Worm (Caenorhabditis elegans) whole organism, L1 larva: ENCODE measurements around the gene ska-3.
A peak's percentile ranks its signal among the peaks of the same experiment; 100 is the strongest.

Experiments used
- F16B12.6 ChIP-seq: fragments of 150-350 bp; optimal IDR thresholded peaks from 2 replicates; lab custom pipeline; 2014; ENCODE audit warnings: missing biosample characterization, missing genetic modification characterization
- aha-1 ChIP-seq: fragments of 150-350 bp; optimal IDR thresholded peaks from 2 replicates; lab custom pipeline; 2014; ENCODE audit warnings: missing biosample characterization, missing genetic modification characterization
- alr-1 ChIP-seq: fragments of 200-800 bp; sonication (Bioruptor generic); optimal IDR thresholded peaks from 2 replicates; lab custom pipeline; 2018; ENCODE audit warnings: borderline replicate concordance, mild to moderate bottlenecking, missing genetic modification characterization, missing compliant biosample characterization
- ceh-8 ChIP-seq: fragments of 200-800 bp; sonication (Bioruptor generic); optimal IDR thresholded peaks from 2 replicates; lab custom pipeline; 2018; ENCODE audit warnings: mild to moderate bottlenecking, missing genetic modification characterization, moderate library complexity, missing compliant biosample characterization
- ceh-82 ChIP-seq, 3 experiments: fragments of 150-350 bp in 1 of 3; sonication (generic microtip) in 2 of 3; optimal IDR thresholded peaks; 2 replicates each; lab custom pipeline; 2014 to 2017; ENCODE audit warnings: missing biosample characterization in 3 of 3, missing genetic modification characterization in 3 of 3
- ceh-90 ChIP-seq: sonication (generic microtip); optimal IDR thresholded peaks from 2 replicates; lab custom pipeline; 2016; ENCODE audit warnings: missing genetic modification characterization, missing compliant biosample characterization
- ces-1 ChIP-seq: fragments of 150-350 bp; optimal IDR thresholded peaks from 2 replicates; lab custom pipeline; 2014; ENCODE audit warnings: missing biosample characterization, missing genetic modification reagents, missing genetic modification characterization
- dpl-1 ChIP-seq, 3 experiments: fragments of 150-350 bp in 2 of 3; sonication (generic microtip) in 1 of 3; optimal IDR thresholded peaks; 2 replicates each; lab custom pipeline; 2014 to 2017; ENCODE audit warnings: missing biosample characterization in 3 of 3, missing genetic modification characterization in 3 of 3, missing genetic modification reagents in 3 of 3
- efl-1 ChIP-seq, 4 experiments: fragments of 150-350 bp; optimal IDR thresholded peaks in 3 of 4; peaks in 1 of 4; 1 replicate in 1 of 4; 2 replicates in 3 of 4; lab custom pipeline; 2014; ENCODE audit warnings: missing biosample characterization in 2 of 4, missing genetic modification characterization in 2 of 4, missing genetic modification reagents in 2 of 4
- efl-3 ChIP-seq: fragments of 200-800 bp; sonication (Bioruptor generic); optimal IDR thresholded peaks from 2 replicates; lab custom pipeline; 2018; ENCODE audit warnings: mild to moderate bottlenecking, missing genetic modification characterization, missing compliant biosample characterization
- egl-13 ChIP-seq: sonication (generic microtip); optimal IDR thresholded peaks from 2 replicates; lab custom pipeline; 2016; ENCODE audit warnings: missing genotype, missing genetic modification reagents, missing genetic modification characterization, missing compliant biosample characterization
- elt-3 ChIP-seq, 6 experiments: fragments of 150-350 bp in 1 of 6; sonication (generic microtip); optimal IDR thresholded peaks; 2 replicates each; lab custom pipeline; 2017 to 2018; ENCODE audit warnings: missing biosample characterization in 6 of 6, missing genetic modification characterization in 6 of 6, inconsistent platforms in 1 of 6
- ets-5 ChIP-seq: fragments of 200-800 bp; sonication (Bioruptor generic); IDR thresholded peaks from 2 replicates; pipeline ENCODE4 v1.3.6; 2022; ENCODE audit warnings: missing genetic modification characterization, missing compliant biosample characterization
- fkh-10 ChIP-seq: sonication (generic microtip); optimal IDR thresholded peaks from 2 replicates; lab custom pipeline; 2017; ENCODE audit warnings: missing biosample characterization, missing genetic modification reagents, missing genetic modification characterization
- fkh-4 ChIP-seq: sonication (generic microtip); optimal IDR thresholded peaks from 2 replicates; lab custom pipeline; 2016; ENCODE audit warnings: missing compliant biosample characterization, missing genetic modification characterization, borderline replicate concordance
- fkh-8 ChIP-seq: sonication (generic microtip); optimal IDR thresholded peaks from 2 replicates; lab custom pipeline; 2016; ENCODE audit warnings: mild to moderate bottlenecking, missing genetic modification characterization, missing compliant biosample characterization
- grh-1 ChIP-seq: fragments of 200-800 bp; sonication (Bioruptor generic); IDR thresholded peaks from 2 replicates; pipeline ENCODE4 v1.3.6; 2022; ENCODE audit warnings: missing genetic modification reagents, missing genetic modification characterization, missing compliant biosample characterization
- hlh-17 ChIP-seq: fragments of 200-800 bp; sonication (Bioruptor generic); optimal IDR thresholded peaks from 2 replicates; lab custom pipeline; 2018; ENCODE audit warnings: missing genetic modification characterization, mild to moderate bottlenecking, missing compliant biosample characterization, moderate library complexity, borderline replicate concordance
- hlh-4 ChIP-seq: sonication (generic microtip); optimal IDR thresholded peaks from 2 replicates; lab custom pipeline; 2016; ENCODE audit warnings: mild to moderate bottlenecking, missing genetic modification characterization, missing compliant biosample characterization
- isw-1 ChIP-seq: fragments of 200-800 bp; sonication (Bioruptor generic); IDR thresholded peaks from 2 replicates; pipeline ENCODE4 v1.3.6; 2022; ENCODE audit warnings: missing genetic modification characterization, missing compliant biosample characterization
- jun-1 ChIP-seq: fragments of 150-350 bp; optimal IDR thresholded peaks from 2 replicates; lab custom pipeline; 2014; ENCODE audit warnings: missing biosample characterization, missing genetic modification reagents, missing genetic modification characterization
- lin-15B ChIP-seq: fragments of 150-350 bp; sonication (generic microtip); optimal IDR thresholded peaks from 3 replicates; lab custom pipeline; 2014; ENCODE audit warnings: missing biosample characterization, missing genetic modification characterization
- lin-39 ChIP-seq: fragments of 150-350 bp; optimal IDR thresholded peaks from 2 replicates; lab custom pipeline; 2014; ENCODE audit warnings: missing biosample characterization, missing genetic modification reagents, missing genetic modification characterization
- lsy-2 ChIP-seq, 2 experiments: fragments of 150-350 bp; optimal IDR thresholded peaks; 2 replicates each; lab custom pipeline; 2014; ENCODE audit warnings: missing biosample characterization in 2 of 2, missing genetic modification characterization in 2 of 2
- mab-9 ChIP-seq: fragments of 200-800 bp; sonication (Bioruptor generic); IDR thresholded peaks from 2 replicates; pipeline ENCODE4 v1.3.6; 2022; ENCODE audit warnings: missing genetic modification reagents, missing genetic modification characterization, missing compliant biosample characterization
- mef-2 ChIP-seq: fragments of 150-350 bp; optimal IDR thresholded peaks from 2 replicates; lab custom pipeline; 2014; ENCODE audit warnings: missing biosample characterization, missing genetic modification characterization
- mep-1 ChIP-seq: fragments of 150-350 bp; optimal IDR thresholded peaks from 2 replicates; lab custom pipeline; 2014; ENCODE audit warnings: missing biosample characterization, missing genetic modification characterization
- nhr-11 ChIP-seq: fragments of 150-350 bp; optimal IDR thresholded peaks from 2 replicates; lab custom pipeline; 2014; ENCODE audit warnings: missing biosample characterization, missing genetic modification characterization
- nhr-12 ChIP-seq: sonication (generic microtip); optimal IDR thresholded peaks from 2 replicates; lab custom pipeline; 2017; ENCODE audit warnings: missing biosample characterization, missing genetic modification characterization
- nhr-19 ChIP-seq: fragments of 200-800 bp; sonication (Bioruptor generic); conservative IDR thresholded peaks from 2 replicates; pipeline ENCODE4 v1.3.6; 2022; ENCODE audit warnings: missing genetic modification characterization, missing compliant biosample characterization
- nhr-20 ChIP-seq: sonication (generic microtip); optimal IDR thresholded peaks from 2 replicates; lab custom pipeline; 2016; ENCODE audit warnings: mild to moderate bottlenecking, missing genetic modification characterization, missing compliant biosample characterization
- nhr-237 ChIP-seq: fragments of 150-350 bp; optimal IDR thresholded peaks from 2 replicates; lab custom pipeline; 2014; ENCODE audit warnings: missing biosample characterization, missing genetic modification characterization
- nhr-28 ChIP-seq: fragments of 150-350 bp; optimal IDR thresholded peaks from 2 replicates; lab custom pipeline; 2014; ENCODE audit warnings: missing biosample characterization, missing genetic modification characterization
- nhr-47 ChIP-seq: sonication (generic microtip); optimal IDR thresholded peaks from 2 replicates; lab custom pipeline; 2016; ENCODE audit warnings: mild to moderate bottlenecking, missing genetic modification characterization, moderate library complexity, missing compliant biosample characterization
- nhr-71 ChIP-seq: sonication (generic microtip); optimal IDR thresholded peaks from 2 replicates; lab custom pipeline; 2016; ENCODE audit warnings: mild to moderate bottlenecking, missing genetic modification characterization, moderate library complexity, missing compliant biosample characterization
- nhr-85 ChIP-seq: sonication (generic microtip); peaks from one replicate; lab custom pipeline; 2016; ENCODE audit warnings: missing genetic modification characterization, inconsistent platforms, missing compliant biosample characterization
- pax-3 ChIP-seq: fragments of 200-800 bp; sonication (Bioruptor generic); optimal IDR thresholded peaks from 2 replicates; lab custom pipeline; 2018; ENCODE audit warnings: mild to moderate bottlenecking, missing genetic modification characterization, moderate library complexity, missing compliant biosample characterization
- sox-4 ChIP-seq: sonication (generic microtip); optimal IDR thresholded peaks from 2 replicates; lab custom pipeline; 2016; ENCODE audit warnings: missing genetic modification characterization, missing compliant biosample characterization
- swsn-7 ChIP-seq: sonication (generic microtip); optimal IDR thresholded peaks from 2 replicates; lab custom pipeline; 2016; ENCODE audit warnings: missing genetic modification characterization, missing compliant biosample characterization
- tbx-2 ChIP-seq: sonication (generic microtip); optimal IDR thresholded peaks from 2 replicates; lab custom pipeline; 2016; ENCODE audit warnings: missing genetic modification characterization, missing compliant biosample characterization
- unc-86 ChIP-seq: sonication (generic microtip); optimal IDR thresholded peaks from 2 replicates; lab custom pipeline; 2016; ENCODE audit warnings: missing genetic modification characterization, missing compliant biosample characterization
- xbp-1 ChIP-seq: sonication (generic microtip); optimal IDR thresholded peaks from 2 replicates; lab custom pipeline; 2016; ENCODE audit warnings: missing genetic modification characterization, missing compliant biosample characterization

The ska-3 gene

DNA sequence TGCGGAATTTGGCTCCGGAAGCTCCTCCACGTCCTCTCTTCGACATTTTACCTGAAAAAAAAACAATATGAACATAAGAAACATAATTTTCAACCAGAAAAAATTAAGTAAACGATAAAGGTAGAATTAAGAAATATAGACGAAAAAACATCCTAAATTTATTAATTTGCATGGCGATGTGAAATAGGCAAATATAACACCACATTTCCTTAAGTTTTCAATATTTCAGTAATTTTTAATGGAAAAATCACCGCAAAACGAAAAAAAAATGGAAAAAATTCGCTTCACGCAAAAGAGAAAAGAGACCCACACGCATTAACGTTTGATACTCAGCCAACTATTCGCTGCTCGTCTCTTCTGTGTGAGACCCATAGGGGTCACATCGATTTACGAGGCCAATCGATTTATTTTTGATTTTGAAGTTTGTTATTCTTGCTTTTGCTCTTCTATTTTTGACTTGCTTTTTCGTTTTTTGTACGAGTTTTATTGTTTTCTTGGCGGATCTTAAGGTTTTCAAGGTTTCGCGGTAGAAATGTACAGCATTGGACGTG is 27.3 kb upstream of the ska-3 start, which contains the start of gene rpl-23 (continued):
- TF ChIP-seq F16B12.6 (peak; percentile 62), mep-1 (tag; lab: Kevin White, UChicago) (peak; percentile 95), mab-9 (GFP tag; lab: Robert Waterston, UW) (no peak)

DNA sequence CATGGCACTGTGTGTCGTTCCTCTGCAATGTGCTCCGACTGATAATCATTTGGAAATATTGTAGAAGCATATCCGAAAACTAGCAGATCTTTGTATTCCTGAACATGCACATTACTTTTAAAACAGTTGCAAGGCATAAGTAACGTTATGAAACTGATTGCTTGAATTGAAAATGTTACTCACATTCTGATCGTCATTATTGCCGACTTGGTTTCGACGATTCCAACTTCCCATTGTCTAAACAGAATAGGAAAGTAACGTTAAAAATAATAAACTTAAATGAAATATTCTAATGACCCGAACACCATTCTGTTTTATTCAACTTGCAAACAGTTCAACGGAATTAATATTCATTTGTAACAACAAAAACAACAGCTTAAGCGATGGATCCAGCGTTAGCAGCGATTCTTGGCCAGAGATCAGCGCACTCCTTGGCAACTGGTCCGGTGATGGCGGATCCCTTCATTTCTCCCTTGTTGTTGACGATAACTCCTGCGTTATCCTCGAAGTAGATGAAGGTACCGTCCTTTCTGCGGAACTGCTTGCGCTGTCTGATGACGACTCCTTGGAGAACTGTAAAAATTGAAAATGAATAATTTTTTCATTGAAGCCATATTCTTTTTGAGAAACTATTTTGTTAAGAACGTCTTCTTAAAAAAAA is 26.6 kb upstream of the ska-3 start, which contains the start of gene swp-1:
Gene swp-1, minus strand, starts transcription at position 298 of the 661 bp plus-strand sequence.
- TF ChIP-seq nhr-71 (peak; percentile 13), lsy-2 (tag; optimal IDR thresholded peaks at IDR 0.05; lab: Kevin White, UChicago) (peak in 1 of 2 experiments; percentile 26), nhr-85 (tag; lab: Kevin White, UChicago) (peak; percentile 49), lin-15B (tag; lab: Kevin White, UChicago) (no peak)

DNA sequence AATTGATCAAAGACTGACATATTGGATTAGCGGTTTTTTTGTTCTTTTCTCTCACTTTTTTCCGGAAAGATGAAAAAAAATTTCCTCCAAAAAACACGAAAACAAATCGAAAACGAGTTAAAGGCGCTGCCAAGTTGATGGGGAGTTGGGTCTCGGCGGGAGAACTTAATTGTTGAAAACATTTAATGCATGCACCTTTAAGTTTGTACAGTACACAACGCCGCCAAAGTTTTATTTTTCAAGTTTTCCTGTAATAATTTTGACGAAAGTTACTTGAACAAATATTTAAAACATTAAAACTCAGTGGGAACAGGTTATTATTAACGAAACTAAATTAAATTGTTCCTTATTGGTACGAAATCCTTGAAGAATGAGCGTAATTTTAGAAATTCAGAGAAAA is 22.7 kb upstream of the ska-3 start:
- TF ChIP-seq mef-2 (tag; lab: Kevin White, UChicago) (no peak), unc-86 (tag; lab: Kevin White, UChicago) (no peak), fkh-8 (tag; lab: Kevin White, UChicago) (no peak), nhr-20 (no peak), nhr-28 (tag; lab: Kevin White, UChicago) (no peak), ces-1 (GFP tag; lab: Kevin White, UChicago) (no peak), xbp-1 (tag; lab: Kevin White, UChicago) (no peak), sox-4 (tag; lab: Kevin White, UChicago) (no peak), F16B12.6 (no peak)

ce11 chrIII:5697963-5698730 is 19.3 kb upstream of the ska-3 start, which contains the start of the genes lgg-3 and rgs-5:
lgg-3 (minus strand) TSS chrIII:5698013.
rgs-5 (plus strand) TSS chrIII:5698555.
- no peak for TF ChIP-seq efl-3
- TF ChIP-seq ets-5 (GFP tag; lab: Robert Waterston, UW) = no peak
- TF ChIP-seq nhr-85 (tag; lab: Kevin White, UChicago) = peak; percentile 17
- peak; percentile 15 for TF ChIP-seq mep-1 (tag; lab: Kevin White, UChicago)
- peak; percentile 14 to 64 (median 48) for TF ChIP-seq dpl-1 (GFP tag; optimal IDR thresholded peaks at IDR 0.05; lab: Kevin White, UChicago)
- TF ChIP-seq egl-13 (tag; lab: Kevin White, UChicago) = no peak
- TF ChIP-seq fkh-10 (GFP tag; lab: Kevin White, UChicago) = no peak
- no peak for TF ChIP-seq nhr-28 (tag; lab: Kevin White, UChicago)
- no peak for TF ChIP-seq jun-1 (tag; lab: Kevin White, UChicago)
- no peak for TF ChIP-seq ceh-90 (tag; lab: Kevin White, UChicago)
- TF ChIP-seq F16B12.6 = no peak
- peak; percentile 50 to 70 for TF ChIP-seq efl-1 (optimal IDR thresholded peaks at IDR 0.05; lab: Kevin White, UChicago)
- peak; percentile 47 to 93 for TF ChIP-seq efl-1 (GFP tag; optimal IDR thresholded peaks at IDR 0.05 in 1 of 2; lab: Kevin White, UChicago)
- no peak for TF ChIP-seq pax-3 (tag; lab: Kevin White, UChicago)
- no peak for TF ChIP-seq nhr-12 (tag; lab: Kevin White, UChicago)
- TF ChIP-seq lin-39 = no peak
- no peak for TF ChIP-seq alr-1 (tag; lab: Kevin White, UChicago)
- peak in 1 of 6 experiments; percentile 28 for TF ChIP-seq elt-3 (tag; optimal IDR thresholded peaks at IDR 0.05; lab: Kevin White, UChicago)
- TF ChIP-seq tbx-2 (tag; lab: Kevin White, UChicago) = no peak
- TF ChIP-seq fkh-4 (tag; lab: Kevin White, UChicago) = no peak
- no peak for TF ChIP-seq hlh-17
- TF ChIP-seq grh-1 = no peak
- TF ChIP-seq nhr-11 = no peak
- TF ChIP-seq nhr-19 (GFP tag; lab: Robert Waterston, UW) = no peak
- no peak for TF ChIP-seq nhr-47 (tag; lab: Kevin White, UChicago)
- TF ChIP-seq ceh-82 (tag; optimal IDR thresholded peaks at IDR 0.05; lab: Kevin White, UChicago) = peak in 1 of 3 experiments; percentile 34
- TF ChIP-seq ceh-8 (GFP tag; lab: Kevin White, UChicago) = no peak
- TF ChIP-seq mab-9 (GFP tag; lab: Robert Waterston, UW) = no peak
- no peak for TF ChIP-seq aha-1 (tag; lab: Kevin White, UChicago)
- TF ChIP-seq swsn-7 = no peak
- no peak for TF ChIP-seq isw-1 (GFP tag; lab: Robert Waterston, UW)
- no peak for TF ChIP-seq unc-86 (tag; lab: Kevin White, UChicago)
- no peak for TF ChIP-seq hlh-4 (tag; lab: Kevin White, UChicago)
- no peak for TF ChIP-seq nhr-237
